Fruit fly (Drosophila melanogaster) whole organism, pupa: Measurements from ENCODE around the gene CG10353.

Experiments
- CG17806 ChIP-seq: fragments of 200-800 bp; sonication (Bioruptor generic); optimal IDR thresholded peaks from 2 replicates; lab custom pipeline; 2018; ENCODE audit warnings: missing biosample characterization, mild to moderate bottlenecking, missing genetic modification characterization, moderate library complexity
- CG8301 ChIP-seq: fragments of 200-800 bp; sonication (Bioruptor generic); optimal IDR thresholded peaks from 2 replicates; lab custom pipeline; 2018; ENCODE audit warnings: missing biosample characterization, mild to moderate bottlenecking, missing genetic modification characterization
- EcR ChIP-seq: fragments of 200-800 bp; sonication (Bioruptor generic); optimal IDR thresholded peaks from 3 replicates; lab custom pipeline; 2019; ENCODE audit warnings: missing biosample characterization, missing genetic modification characterization, mild to moderate bottlenecking, moderate library complexity, missing genetic modification reagents
- rn ChIP-seq: fragments of 200-800 bp; sonication (Bioruptor generic); IDR thresholded peaks from 2 replicates; pipeline ENCODE4 v1.3.6; 2022; ENCODE audit warnings: missing biosample characterization, missing genetic modification characterization

dm6 chrX:11913581-11913980, 26.6 kb upstream of the CG10353 start:
- TF ChIP-seq EcR, result peak; percentile 23
- no peak for TF ChIP-seq rn (GFP tag; lab: Robert Waterston, UW)
- TF ChIP-seq CG8301, result no peak
- no peak for TF ChIP-seq CG17806 (tag; lab: Kevin White, UChicago)
